Fruit fly (Drosophila melanogaster) whole organism, prepupa: ENCODE results near the gene Pgant6.

Experiments
- Blimp-1 ChIP-seq: fragments of 200-800 bp; sonication (Bioruptor generic); optimal IDR thresholded peaks from 3 replicates; lab custom pipeline; 2017; ENCODE audit warnings: missing biosample characterization, missing genetic modification characterization, mild to moderate bottlenecking, moderate library complexity, missing genetic modification reagents
- CG10631 ChIP-seq: fragments of 200-800 bp; sonication (Bioruptor generic); optimal IDR thresholded peaks from 2 replicates; lab custom pipeline; 2016; ENCODE audit warnings: missing biosample characterization, missing genetic modification characterization
- CG10669 ChIP-seq: fragments of 200-800 bp; sonication (Bioruptor generic); optimal IDR thresholded peaks from 3 replicates; lab custom pipeline; 2018; ENCODE audit warnings: missing biosample characterization, mild to moderate bottlenecking, missing genetic modification characterization, moderate library complexity
- CG11294 ChIP-seq: fragments of 200-800 bp; sonication (Bioruptor generic); IDR thresholded peaks from 2 replicates; pipeline ENCODE4 v1.3.6; 2022; ENCODE audit warnings: missing biosample characterization, missing genetic modification characterization
- CG11762 ChIP-seq: fragments of 200-800 bp; sonication (Bioruptor generic); optimal IDR thresholded peaks from 3 replicates; lab custom pipeline; 2016; ENCODE audit warnings: missing biosample characterization, missing genetic modification characterization; ENCODE audit not compliant: insufficient read depth
- CG11902 ChIP-seq: fragments of 200-800 bp; sonication (Bioruptor generic); optimal IDR thresholded peaks from 3 replicates; lab custom pipeline; 2016; ENCODE audit warnings: missing biosample characterization, missing genetic modification characterization
- CG3032 ChIP-seq: fragments of 200-800 bp; optimal IDR thresholded peaks from 2 replicates; lab custom pipeline; 2019; ENCODE audit warnings: missing biosample characterization, mild to moderate bottlenecking, missing genetic modification characterization, moderate library complexity
- CG31627 ChIP-seq: fragments of 200-800 bp; sonication (Bioruptor generic); optimal IDR thresholded peaks from 3 replicates; lab custom pipeline; 2016; ENCODE audit warnings: missing biosample characterization, missing genetic modification characterization
- CG32006 ChIP-seq: fragments of 200-800 bp; sonication (Bioruptor generic); optimal IDR thresholded peaks from 3 replicates; lab custom pipeline; 2017; ENCODE audit warnings: missing biosample characterization, mild to moderate bottlenecking, missing genetic modification characterization
- CG34406 ChIP-seq: fragments of 200-800 bp; sonication (Bioruptor generic); optimal IDR thresholded peaks from 3 replicates; lab custom pipeline; 2016; ENCODE audit warnings: missing biosample characterization, missing genetic modification characterization
- CG3919 ChIP-seq: fragments of 200-800 bp; sonication (Bioruptor generic); optimal IDR thresholded peaks from 3 replicates; lab custom pipeline; 2016; ENCODE audit warnings: missing biosample characterization, missing genetic modification characterization
- CG6163 ChIP-seq: fragments of 200-800 bp; sonication (Bioruptor generic); IDR thresholded peaks from 3 replicates; pipeline ENCODE4 v1.3.6; 2022; ENCODE audit warnings: missing biosample characterization, missing genetic modification characterization
- CG6808 ChIP-seq: fragments of 200-800 bp; sonication (Bioruptor generic); optimal IDR thresholded peaks from 3 replicates; lab custom pipeline; 2017; ENCODE audit warnings: missing biosample characterization, missing genetic modification characterization, mild to moderate bottlenecking, moderate library complexity, missing genetic modification reagents
- CG6854 ChIP-seq: fragments of 200-800 bp; sonication (Bioruptor generic); optimal IDR thresholded peaks from 2 replicates; lab custom pipeline; 2017; ENCODE audit warnings: missing biosample characterization, mild to moderate bottlenecking, missing genetic modification characterization
- CG8119 ChIP-seq: fragments of 200-800 bp; sonication (Bioruptor generic); IDR thresholded peaks from 3 replicates; pipeline ENCODE4 v1.3.6; 2022; ENCODE audit warnings: missing biosample characterization, missing genetic modification characterization
- CG8632 ChIP-seq: fragments of 200-800 bp; sonication (Bioruptor generic); optimal IDR thresholded peaks from 3 replicates; lab custom pipeline; 2016; ENCODE audit warnings: missing biosample characterization, missing genetic modification characterization
- Eip78C ChIP-seq: fragments of 200-800 bp; sonication (Bioruptor generic); peaks from one replicate; lab custom pipeline; 2016; ENCODE audit warnings: missing biosample characterization, missing genetic modification characterization
- Eip93F ChIP-seq: fragments of 200-800 bp; sonication (Bioruptor generic); optimal IDR thresholded peaks from 2 replicates; lab custom pipeline; 2016; ENCODE audit warnings: missing biosample characterization, mild to moderate bottlenecking, missing genetic modification characterization
- Ets21C ChIP-seq: fragments of 200-800 bp; sonication (Bioruptor generic); optimal IDR thresholded peaks from 3 replicates; lab custom pipeline; 2016; ENCODE audit warnings: missing biosample characterization, missing genetic modification characterization
- Ets96B ChIP-seq: fragments of 200-800 bp; optimal IDR thresholded peaks from 2 replicates; lab custom pipeline; 2019; ENCODE audit warnings: missing biosample characterization, mild to moderate bottlenecking, missing genetic modification characterization, moderate library complexity
- Gug ChIP-seq: fragments of 200-800 bp; sonication (Bioruptor generic); IDR thresholded peaks from 2 replicates; pipeline ENCODE4 v1.3.6; 2022; ENCODE audit warnings: missing biosample characterization, missing genetic modification characterization
- Hr39 ChIP-seq: fragments of 200-800 bp; sonication (Bioruptor generic); optimal IDR thresholded peaks from 2 replicates; lab custom pipeline; 2016; ENCODE audit warnings: missing biosample characterization, missing genetic modification characterization
- Hr4 ChIP-seq: fragments of 200-800 bp; sonication (Bioruptor generic); optimal IDR thresholded peaks from 3 replicates; lab custom pipeline; 2016; ENCODE audit warnings: missing biosample characterization, missing genetic modification characterization
- Lpt ChIP-seq: fragments of 200-800 bp; sonication (Bioruptor generic); optimal IDR thresholded peaks from 3 replicates; lab custom pipeline; 2016; ENCODE audit warnings: missing biosample characterization, missing genetic modification characterization
- Met ChIP-seq: fragments of 200-800 bp; sonication (Bioruptor generic); optimal IDR thresholded peaks from 3 replicates; lab custom pipeline; 2016; ENCODE audit warnings: missing biosample characterization, missing genetic modification characterization
- OdsH ChIP-seq: fragments of 200-800 bp; sonication (Bioruptor generic); optimal IDR thresholded peaks from 3 replicates; lab custom pipeline; 2016; ENCODE audit warnings: missing biosample characterization, missing genetic modification characterization
- Smox ChIP-seq: fragments of 200-800 bp; sonication (Bioruptor generic); optimal IDR thresholded peaks from 3 replicates; lab custom pipeline; 2016; ENCODE audit warnings: missing biosample characterization, missing genetic modification characterization
- achi ChIP-seq: fragments of 200-800 bp; sonication (Bioruptor generic); optimal IDR thresholded peaks from 3 replicates; lab custom pipeline; 2016; ENCODE audit warnings: missing biosample characterization, missing genetic modification characterization
- acj6 ChIP-seq: fragments of 200-800 bp; sonication (Bioruptor generic); optimal IDR thresholded peaks from 3 replicates; lab custom pipeline; 2016; ENCODE audit warnings: missing biosample characterization, missing genetic modification characterization
- cyc ChIP-seq: fragments of 200-800 bp; sonication (Bioruptor generic); optimal IDR thresholded peaks from 3 replicates; lab custom pipeline; 2016; ENCODE audit warnings: missing biosample characterization, missing genetic modification characterization
- dac ChIP-seq: fragments of 200-800 bp; sonication (Bioruptor generic); optimal IDR thresholded peaks from 2 replicates; lab custom pipeline; 2017; ENCODE audit warnings: missing biosample characterization, mild to moderate bottlenecking, missing genetic modification characterization
- eg ChIP-seq: fragments of 200-800 bp; sonication (Bioruptor generic); IDR thresholded peaks from 3 replicates; pipeline ENCODE4 v1.3.6; 2022; ENCODE audit warnings: missing biosample characterization, missing genetic modification characterization
- esn ChIP-seq: fragments of 200-800 bp; sonication (Bioruptor generic); optimal IDR thresholded peaks from 2 replicates; lab custom pipeline; 2016; ENCODE audit warnings: missing biosample characterization, mild to moderate bottlenecking, missing genetic modification characterization, moderate library complexity
- fd85E ChIP-seq: fragments of 200-800 bp; sonication (Bioruptor generic); optimal IDR thresholded peaks from 3 replicates; lab custom pipeline; 2016; ENCODE audit warnings: missing biosample characterization, missing genetic modification characterization
- fkh ChIP-seq: fragments of 200-800 bp; sonication (Bioruptor generic); optimal IDR thresholded peaks from 3 replicates; lab custom pipeline; 2017; ENCODE audit warnings: missing biosample characterization, mild to moderate bottlenecking, missing genetic modification characterization, moderate library complexity
- lz ChIP-seq: fragments of 200-800 bp; sonication (Bioruptor generic); optimal IDR thresholded peaks from 3 replicates; lab custom pipeline; 2016; ENCODE audit warnings: missing biosample characterization, missing genetic modification characterization
- net ChIP-seq: fragments of 200-800 bp; sonication (Bioruptor generic); optimal IDR thresholded peaks from 3 replicates; lab custom pipeline; 2016; ENCODE audit warnings: missing biosample characterization, missing genetic modification characterization
- pdm3 ChIP-seq: fragments of 200-800 bp; sonication (Bioruptor generic); optimal IDR thresholded peaks from 3 replicates; lab custom pipeline; 2016; ENCODE audit warnings: missing biosample characterization, missing genetic modification characterization
- spab ChIP-seq: fragments of 200-800 bp; sonication (Bioruptor generic); optimal IDR thresholded peaks from 2 replicates; lab custom pipeline; 2017; ENCODE audit warnings: missing biosample characterization, mild to moderate bottlenecking, missing genetic modification characterization, missing genetic modification reagents
- ss ChIP-seq, 2 experiments: fragments of 200-800 bp; sonication (Bioruptor generic); optimal IDR thresholded peaks; 2 replicates in 1 of 2; 3 replicates in 1 of 2; lab custom pipeline; 2017 to 2018; ENCODE audit warnings: mild to moderate bottlenecking in 2 of 2, missing biosample characterization in 2 of 2, missing genetic modification characterization in 2 of 2, moderate library complexity in 1 of 2
- svp ChIP-seq: fragments of 200-800 bp; sonication (Bioruptor generic); peaks from one replicate; lab custom pipeline; 2016; ENCODE audit warnings: missing biosample characterization, missing genetic modification characterization
- topi ChIP-seq: fragments of 200-800 bp; sonication (Bioruptor generic); optimal IDR thresholded peaks from 3 replicates; lab custom pipeline; 2016; ENCODE audit warnings: missing biosample characterization, missing genetic modification characterization

Gene Pgant6

dm6 chr3L:2773968-2774461 is 8.0 kb upstream of the Pgant6 start, which contains the start of the genes CG12093 and Atg2 (continued):
- TF ChIP-seq Eip93F (GFP tag; lab: Kevin White, UChicago) (peak; percentile 76), CG11902 (peak; percentile 90), Eip78C (peak; percentile 96), CG8632 (GFP tag; lab: Kevin White, UChicago) (peak; percentile 95), Gug (GFP tag; lab: Robert Waterston, UW) (peak; percentile 87), Ets21C (GFP tag; lab: Kevin White, UChicago) (peak; percentile 89), svp (GFP tag; lab: Kevin White, UChicago) (peak; percentile 96), CG3032 (tag; lab: Kevin White, UChicago) (peak; percentile 97), Blimp-1 (GFP tag; lab: Kevin White, UChicago) (peak; percentile 75)

- TF ChIP-seq Hr4, result no peak
- TF ChIP-seq fkh (GFP tag; lab: Kevin White, UChicago), result peak; percentile 23
- no peak for TF ChIP-seq ss (GFP tag; optimal IDR thresholded peaks at IDR 0.05; lab: Kevin White, UChicago)
- no peak for TF ChIP-seq acj6
These were observed 1.3 kb upstream of the Pgant6 start, which contains the start of gene mRpS35 for dm6 chr3L:2780711-2781110. Gene mRpS35 (plus strand): TSS chr3L:2780899.

dm6 chr3L:2782678-2783027 is 598 bp downstream of the Pgant6 start:
- TF ChIP-seq fkh (GFP tag; lab: Kevin White, UChicago) (peak; percentile 41), topi (GFP tag; lab: Kevin White, UChicago) (no peak)

dm6 chr3L:2785941-2786340 is 3.9 kb downstream of the Pgant6 start:
- TF ChIP-seq CG11762 (GFP tag; lab: Kevin White, UChicago), result no peak

- peak; percentile 55 for TF ChIP-seq eg (GFP tag; lab: Robert Waterston, UW)
- peak; percentile 19 for TF ChIP-seq topi (GFP tag; lab: Kevin White, UChicago)
- no peak for TF ChIP-seq fd85E (GFP tag; lab: Kevin White, UChicago)
- TF ChIP-seq CG8119 (GFP tag; lab: Robert Waterston, UW), result peak; percentile 88
- TF ChIP-seq CG11762 (GFP tag; lab: Kevin White, UChicago), result no peak
- TF ChIP-seq OdsH (GFP tag; lab: Kevin White, UChicago), result peak; percentile 69
- TF ChIP-seq CG8632 (GFP tag; lab: Kevin White, UChicago), result peak; percentile 39
- TF ChIP-seq esn (GFP tag; lab: Kevin White, UChicago), result peak; percentile 72
- peak; percentile 78 for TF ChIP-seq net (GFP tag; lab: Kevin White, UChicago)
- peak; percentile 28 for TF ChIP-seq CG32006 (GFP tag; lab: Kevin White, UChicago)
- peak; percentile 26 for TF ChIP-seq CG34406
- TF ChIP-seq pdm3 (GFP tag; lab: Kevin White, UChicago), result peak; percentile 71
- TF ChIP-seq ss (GFP tag; optimal IDR thresholded peaks at IDR 0.05; lab: Kevin White, UChicago), result no peak
- no peak for TF ChIP-seq CG3032 (tag; lab: Kevin White, UChicago)
- TF ChIP-seq CG6854, result peak; percentile 71
- TF ChIP-seq Met (GFP tag; lab: Kevin White, UChicago), result peak; percentile 47
- TF ChIP-seq CG11294, result peak; percentile 70
- no peak for TF ChIP-seq dac
- TF ChIP-seq Hr39 (GFP tag; lab: Kevin White, UChicago), result peak; percentile 67
- TF ChIP-seq CG3919, result peak; percentile 29
- no peak for TF ChIP-seq CG10669
- no peak for TF ChIP-seq achi (GFP tag; lab: Kevin White, UChicago)
- peak; percentile 80 for TF ChIP-seq Eip78C
- peak; percentile 70 for TF ChIP-seq CG31627 (GFP tag; lab: Kevin White, UChicago)
- peak; percentile 51 for TF ChIP-seq lz (GFP tag; lab: Kevin White, UChicago)
- TF ChIP-seq Smox (GFP tag; lab: Kevin White, UChicago), result peak; percentile 69
- TF ChIP-seq Gug (GFP tag; lab: Robert Waterston, UW), result peak; percentile 79
- no peak for TF ChIP-seq CG6808
- TF ChIP-seq Ets96B, result no peak
- TF ChIP-seq cyc, result no peak
- TF ChIP-seq fkh (GFP tag; lab: Kevin White, UChicago), result no peak
- TF ChIP-seq Lpt (GFP tag; lab: Kevin White, UChicago), result no peak
- peak; percentile 68 for TF ChIP-seq acj6
- TF ChIP-seq spab (GFP tag; lab: Kevin White, UChicago), result no peak
- TF ChIP-seq svp (GFP tag; lab: Kevin White, UChicago), result no peak
- no peak for TF ChIP-seq CG6163
- no peak for TF ChIP-seq CG10631 (GFP tag; lab: Kevin White, UChicago)
These were observed 13.4 kb downstream of the Pgant6 start for dm6 chr3L:2795363-2795957.
